Worm (Caenorhabditis elegans) whole organism, L4/young adult: ENCODE results near the gene gei-8.

Experiments used
- W03F9.2 ChIP-seq: fragments of 150-350 bp; optimal IDR thresholded peaks from 2 replicates; lab custom pipeline; 2014; ENCODE audit warnings: missing biosample characterization, missing genetic modification characterization
- dao-5 ChIP-seq: sonication (generic microtip); optimal IDR thresholded peaks from 2 replicates; lab custom pipeline; 2016; ENCODE audit warnings: missing genotype, missing genetic modification characterization, moderate library complexity, missing compliant biosample characterization
- him-1 ChIP-seq: sonication (generic microtip); optimal IDR thresholded peaks from 2 replicates; lab custom pipeline; 2016; ENCODE audit warnings: missing genotype, missing genetic modification reagents, missing genetic modification characterization, missing compliant biosample characterization

Gene gei-8

DNA sequence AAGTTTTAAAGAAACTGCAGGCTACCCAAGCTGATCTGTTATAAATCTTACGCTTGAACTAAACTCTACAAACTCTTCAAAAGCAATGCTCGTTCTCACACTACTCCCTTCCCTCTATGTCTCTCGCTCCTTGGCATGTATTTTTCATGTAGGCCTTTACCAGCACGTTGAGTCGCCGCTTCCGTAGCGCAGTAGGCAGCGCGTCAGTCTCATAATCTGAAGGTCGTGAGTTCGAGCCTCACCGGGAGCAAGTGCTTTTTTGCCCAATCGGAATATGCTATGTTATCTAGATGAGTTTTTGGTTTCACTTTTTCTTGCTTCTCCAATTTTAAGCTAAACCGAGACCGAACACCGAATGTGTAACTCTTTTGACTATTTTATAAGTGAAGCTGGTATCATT, 14.6 kb downstream of the gei-8 start:
- TF ChIP-seq dao-5 (tag; lab: Kevin White, UChicago), result peak; percentile 41
- TF ChIP-seq him-1 (tag; lab: Kevin White, UChicago), result peak; percentile 41
- TF ChIP-seq W03F9.2, result no peak

DNA sequence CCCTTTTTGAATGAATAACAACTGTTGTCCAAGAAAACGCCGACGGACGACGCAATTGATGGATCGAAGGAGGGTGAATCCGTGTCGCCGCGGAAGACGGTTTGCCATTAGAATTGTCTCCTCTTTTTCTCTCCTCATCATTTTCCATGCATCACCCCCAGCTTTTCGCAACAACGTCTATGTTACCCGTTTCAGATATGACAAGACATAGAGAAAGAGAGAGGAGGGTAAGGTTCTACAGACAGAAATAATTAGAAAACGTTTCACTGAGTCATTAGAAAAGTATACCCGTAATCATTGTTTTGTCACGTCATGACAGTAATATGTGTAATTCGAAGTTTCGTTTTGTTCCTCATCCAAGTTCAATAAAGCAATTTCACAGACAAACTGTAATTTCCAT, 15.3 kb downstream of the gei-8 start:
- no peak for TF ChIP-seq dao-5 (tag; lab: Kevin White, UChicago)
- no peak for TF ChIP-seq him-1 (tag; lab: Kevin White, UChicago)
- TF ChIP-seq W03F9.2, result no peak

DNA sequence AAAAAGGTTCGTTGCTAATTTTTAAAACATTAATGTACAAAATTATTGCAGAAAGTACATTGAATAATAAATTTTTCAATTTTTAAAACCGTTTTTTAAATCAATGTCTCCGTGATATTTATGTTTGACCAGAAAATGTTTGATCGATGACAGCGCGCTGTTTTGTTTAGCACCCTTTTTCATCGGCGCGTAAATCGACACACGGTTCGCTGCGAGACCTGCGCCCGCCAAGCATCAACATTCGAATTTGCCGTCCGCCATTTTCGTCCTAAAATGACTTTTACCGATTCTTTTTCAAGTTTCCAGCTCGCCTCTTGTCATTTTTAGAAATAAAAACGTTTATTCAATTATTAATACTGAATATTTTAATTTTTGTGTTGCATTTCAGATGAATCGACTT, 20.1 kb downstream of the gei-8 start, which contains the start of gene plk-1:
plk-1 (plus strand) TSS at position 389 of the 400 bp plus-strand sequence.
- TF ChIP-seq W03F9.2, result peak; percentile 6
- TF ChIP-seq dao-5 (tag; lab: Kevin White, UChicago), result no peak

DNA sequence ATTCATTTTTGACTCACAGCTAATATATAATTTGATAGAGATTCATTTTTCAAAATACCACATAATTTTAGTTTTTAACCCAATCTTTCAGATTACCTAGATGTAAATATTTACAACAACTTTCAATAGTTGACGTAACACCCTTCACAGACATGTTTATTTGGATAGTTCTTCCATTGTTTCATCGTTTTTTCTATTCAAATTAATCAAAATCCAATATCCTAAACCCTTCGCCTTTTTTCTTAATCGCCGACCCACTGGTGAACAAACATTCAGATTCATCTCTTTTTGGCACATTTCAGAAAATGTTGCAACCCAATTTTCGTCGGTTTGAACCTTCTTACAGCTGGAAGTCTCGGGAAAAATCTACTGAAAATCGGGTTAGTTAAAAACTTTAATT, 22.0 kb downstream of the gei-8 start, which contains the start of gene K06H7.1:
K06H7.1 (plus strand) TSS at position 301 of the 400 bp plus-strand sequence.
- TF ChIP-seq him-1 (tag; lab: Kevin White, UChicago), result no peak
- no peak for TF ChIP-seq W03F9.2
- TF ChIP-seq dao-5 (tag; lab: Kevin White, UChicago), result no peak

DNA sequence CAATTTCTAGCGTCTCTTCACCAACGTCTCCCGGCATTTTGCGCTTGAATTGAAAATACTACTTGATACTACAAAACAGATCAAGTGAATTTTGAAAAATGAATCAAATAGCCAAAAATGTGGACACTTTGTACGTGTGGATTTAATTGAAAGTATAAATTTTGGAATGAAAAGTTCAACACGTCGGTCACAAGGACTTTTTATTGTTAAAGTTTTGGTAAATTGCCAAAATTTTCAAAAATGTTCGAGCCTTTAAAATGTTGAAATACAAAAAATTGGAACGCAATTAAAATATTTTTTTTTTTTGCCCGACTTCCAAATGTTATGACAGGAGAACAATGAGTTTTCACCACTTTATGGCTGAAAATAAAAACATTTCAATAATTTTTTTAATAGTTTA, 22.9 kb downstream of the gei-8 start, which contains the start of gene K06H7.8:
K06H7.8 (minus strand) TSS at position 101 of the 400 bp plus-strand sequence.
- TF ChIP-seq W03F9.2 (no peak), dao-5 (tag; lab: Kevin White, UChicago) (no peak), him-1 (tag; lab: Kevin White, UChicago) (no peak)

DNA sequence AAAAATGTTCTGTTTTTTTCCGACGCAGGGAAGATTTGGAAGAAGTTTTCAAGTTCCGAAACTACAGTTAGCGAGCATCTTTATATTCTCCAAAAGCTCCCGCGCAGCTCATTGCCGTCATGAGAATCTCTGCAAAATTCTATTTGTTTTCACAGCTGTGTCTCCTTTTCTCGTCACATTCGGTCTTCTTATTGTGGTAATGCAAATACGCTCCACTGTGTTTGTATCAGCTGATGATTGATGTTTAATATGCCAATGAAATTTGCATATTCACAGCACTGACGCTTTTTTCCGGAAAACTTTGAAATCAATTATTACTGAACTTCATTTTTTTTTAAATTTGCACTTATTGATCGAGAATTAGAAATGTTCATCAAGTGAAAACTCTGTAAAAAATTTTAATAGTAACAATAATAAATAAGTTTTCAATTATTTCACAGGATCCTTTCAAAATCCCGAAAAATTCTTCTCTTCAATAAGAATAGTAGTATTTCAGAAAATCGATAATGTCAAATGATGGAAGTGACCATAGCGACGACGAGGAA, 27.9 kb downstream of the gei-8 start, which contains the start of gene K06H7.2:
K06H7.2 (plus strand) TSS at position 495 of the 545 bp plus-strand sequence.
- no peak for TF ChIP-seq him-1 (tag; lab: Kevin White, UChicago)
- TF ChIP-seq W03F9.2, result peak; percentile 15

DNA sequence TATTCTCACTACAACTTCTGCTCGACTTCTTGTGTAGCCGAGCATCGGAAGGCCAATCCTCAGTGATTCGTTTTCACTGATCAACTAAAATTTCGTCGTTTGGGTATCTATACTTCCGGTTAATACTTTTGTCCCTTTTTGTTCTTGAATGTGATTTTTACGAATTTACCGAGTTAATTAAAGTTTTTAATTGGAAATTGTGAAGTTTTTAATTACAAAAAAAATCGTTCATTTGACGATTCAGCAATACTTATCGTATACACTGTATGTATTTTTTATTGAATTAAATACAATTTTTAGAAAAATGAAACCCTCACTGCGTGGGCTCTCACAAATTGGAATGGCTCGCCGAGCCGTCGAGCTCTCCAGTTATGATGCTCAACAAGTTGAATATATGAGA, 29.6 kb downstream of the gei-8 start, which contains the start of gene idi-1:
idi-1 (plus strand) TSS at position 301 of the 400 bp plus-strand sequence.
- no peak for TF ChIP-seq W03F9.2
- no peak for TF ChIP-seq him-1 (tag; lab: Kevin White, UChicago)
- TF ChIP-seq dao-5 (tag; lab: Kevin White, UChicago), result no peak

DNA sequence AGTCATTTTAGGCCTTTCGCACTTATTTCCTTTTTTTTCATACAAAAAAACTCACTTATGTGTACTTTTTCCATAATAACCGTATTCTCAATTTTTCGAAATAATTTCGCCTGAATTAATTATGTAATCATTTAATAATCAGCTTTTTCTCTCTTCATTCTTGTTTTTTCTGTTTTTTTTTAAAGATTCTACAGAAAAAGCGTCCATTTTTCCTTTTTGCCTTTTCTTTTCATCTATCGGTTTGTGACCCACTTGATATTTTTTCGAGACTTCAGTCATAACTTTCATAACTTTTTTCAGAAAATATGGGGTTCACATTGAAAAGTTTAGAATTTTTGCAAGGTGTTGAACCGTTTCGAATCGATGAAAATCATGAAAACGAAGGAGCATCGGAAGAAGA, 32.8 kb downstream of the gei-8 start, which contains the start of gene vms-1:
vms-1 (plus strand) TSS at position 301 of the 400 bp plus-strand sequence.
- TF ChIP-seq dao-5 (tag; lab: Kevin White, UChicago) (no peak), W03F9.2 (no peak), him-1 (tag; lab: Kevin White, UChicago) (no peak)

DNA sequence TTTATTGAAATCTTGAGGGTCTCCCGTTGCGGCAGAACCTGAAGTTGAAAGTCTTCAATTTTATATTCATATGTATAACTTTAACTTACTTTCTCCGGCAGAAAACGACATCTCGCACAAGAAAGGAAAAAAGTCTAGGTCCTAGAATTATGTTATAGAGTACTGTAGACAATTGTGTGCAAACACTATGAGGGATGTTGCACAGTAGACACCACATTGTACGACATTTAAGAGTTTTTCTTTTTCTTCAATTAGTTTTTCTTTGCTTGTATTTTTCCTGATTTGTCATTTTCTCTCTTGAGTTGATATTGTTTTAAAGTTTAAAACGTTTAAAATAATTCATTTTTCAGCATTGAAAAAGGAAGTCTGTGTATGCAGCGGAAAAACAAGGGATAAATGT, 35.7 kb downstream of the gei-8 start, which contains the start of the genes K06H7.7 and grp-1:
K06H7.7 (minus strand) TSS at position 121 of the 400 bp plus-strand sequence.
grp-1 (plus strand) TSS at position 351 of the 400 bp plus-strand sequence.
- TF ChIP-seq W03F9.2 (peak; percentile 77), him-1 (tag; lab: Kevin White, UChicago) (no peak), dao-5 (tag; lab: Kevin White, UChicago) (no peak)

DNA sequence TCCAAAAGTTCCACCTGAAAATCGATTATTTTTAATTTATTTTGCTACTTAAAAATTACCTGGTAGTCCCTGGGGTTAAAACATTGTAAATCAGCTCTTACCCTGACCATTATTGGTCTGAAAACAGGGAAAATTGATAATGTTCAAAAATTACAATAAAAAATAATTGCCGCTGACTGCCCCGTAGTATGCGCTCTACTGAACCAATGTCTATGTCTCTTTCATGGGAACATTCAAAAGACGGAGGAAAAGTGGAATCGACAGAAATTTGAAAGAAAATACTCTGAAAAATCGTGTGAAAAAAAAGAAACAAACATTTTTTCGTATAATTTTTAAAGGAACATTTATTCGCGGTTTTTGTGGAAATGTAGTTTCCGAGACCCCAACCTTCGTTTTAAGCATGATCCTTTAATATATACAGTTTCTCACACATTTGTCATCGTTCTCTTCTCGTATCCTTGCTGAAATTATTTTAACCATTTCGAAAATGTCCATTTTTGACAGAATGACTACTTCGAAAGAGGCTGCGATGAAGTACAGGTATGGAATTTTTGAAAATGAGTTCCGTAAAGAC, 40.8 kb downstream of the gei-8 start, which contains the start of the genes dcr-1 and apc-2:
dcr-1 (minus strand) TSS at position 117 of the 574 bp plus-strand sequence.
apc-2 (plus strand) TSS at position 465 of the 574 bp plus-strand sequence.
- TF ChIP-seq W03F9.2, result no peak
- no peak for TF ChIP-seq him-1 (tag; lab: Kevin White, UChicago)

DNA sequence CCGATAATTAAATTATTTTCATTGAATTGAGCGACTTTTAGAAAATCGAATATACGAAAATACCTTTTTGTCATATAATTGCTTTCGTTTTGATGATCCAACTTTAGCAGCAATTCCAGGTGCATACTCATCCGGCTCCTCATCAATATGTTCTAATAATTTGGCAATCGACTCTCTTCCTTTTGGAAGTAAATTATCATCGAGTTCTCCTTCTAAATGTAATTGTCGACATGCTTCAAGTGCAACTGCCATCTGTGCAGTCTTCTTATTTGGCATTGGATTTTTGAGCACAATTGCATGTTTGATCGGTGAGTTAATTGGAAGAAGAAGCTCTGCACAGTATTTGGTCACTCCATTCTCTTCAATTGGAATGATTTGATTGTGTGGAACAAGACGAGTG, 43.9 kb downstream of the gei-8 start:
- TF ChIP-seq him-1 (tag; lab: Kevin White, UChicago), result no peak

DNA sequence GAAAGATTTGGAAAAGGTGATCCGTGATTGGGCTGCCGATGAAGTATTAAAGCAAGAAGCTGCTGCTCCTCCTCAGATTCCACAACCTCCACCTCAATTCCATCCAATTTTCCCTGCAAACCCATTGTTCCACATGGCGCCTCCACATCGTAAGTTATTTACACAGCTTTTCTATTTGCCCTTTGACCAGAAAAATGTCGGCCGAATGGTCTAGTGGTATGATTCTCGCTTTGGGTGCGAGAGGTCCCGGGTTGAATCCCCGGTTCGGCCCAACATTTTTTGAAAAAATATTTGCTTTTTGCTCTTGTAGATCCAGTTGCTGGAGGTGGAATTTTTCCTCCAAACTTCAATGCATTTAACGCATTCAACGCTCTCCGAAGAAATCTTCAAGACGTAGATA, 51.8 kb downstream of the gei-8 start:
- TF ChIP-seq him-1 (tag; lab: Kevin White, UChicago) (no peak), dao-5 (tag; lab: Kevin White, UChicago) (no peak), W03F9.2 (no peak)

DNA sequence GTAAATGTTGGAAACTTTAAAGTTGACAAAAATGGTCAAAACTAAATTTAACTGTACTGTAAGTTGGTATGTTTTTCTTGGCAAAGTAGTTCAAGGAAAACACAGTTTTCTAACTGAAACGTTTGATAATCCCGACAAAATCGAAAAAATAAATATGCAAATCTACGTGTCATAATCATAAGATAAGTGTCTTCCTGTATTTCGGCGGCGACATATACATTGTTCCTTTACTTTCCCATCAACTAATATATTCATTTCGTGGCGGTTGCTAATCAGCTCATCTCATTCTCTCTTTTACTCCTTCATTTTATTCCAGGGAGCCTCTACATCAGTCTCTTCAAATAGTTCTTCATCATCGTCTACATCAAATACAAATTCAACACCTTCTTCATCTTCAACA, 53.2 kb downstream of the gei-8 start:
- TF ChIP-seq W03F9.2 (no peak), dao-5 (tag; lab: Kevin White, UChicago) (no peak), him-1 (tag; lab: Kevin White, UChicago) (no peak)

DNA sequence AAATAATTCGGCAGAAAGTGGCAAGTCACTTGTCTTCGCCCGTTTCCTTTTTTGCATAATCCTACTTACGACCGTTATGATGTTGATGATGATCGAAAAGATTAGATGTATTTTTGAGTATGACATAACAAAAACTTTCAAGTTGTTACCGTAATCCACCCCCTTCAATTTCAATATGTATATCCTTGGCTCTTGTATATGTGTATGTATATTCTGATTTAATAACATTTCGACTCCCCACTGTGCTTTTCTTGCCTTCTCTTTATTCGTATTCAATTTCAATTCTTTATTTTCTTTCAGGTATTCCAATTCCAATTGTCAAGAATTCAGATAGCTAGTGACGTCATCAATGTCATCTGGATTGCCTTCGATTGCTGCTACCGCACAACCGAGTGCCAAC, 54.0 kb downstream of the gei-8 start, which contains the start of gene pros-1:
pros-1 (plus strand) TSS at position 301 of the 400 bp plus-strand sequence.
- TF ChIP-seq him-1 (tag; lab: Kevin White, UChicago) (no peak), dao-5 (tag; lab: Kevin White, UChicago) (no peak), W03F9.2 (no peak)
